Fruit fly (Drosophila melanogaster) whole organism, embryonic: ENCODE data around the gene chif.

Source experiments
- Antp ChIP-seq: fragments of 200-800 bp; sonication (Bioruptor generic); optimal IDR thresholded peaks from 3 replicates; lab custom pipeline; 2016; ENCODE audit warnings: missing biosample characterization, missing genetic modification characterization
- Atf6 ChIP-seq: fragments of 200-800 bp; sonication (Bioruptor generic); IDR thresholded peaks from 2 replicates; pipeline ENCODE4 v1.3.6; 2022; ENCODE audit warnings: missing biosample characterization, missing genetic modification characterization
- Bdp1 ChIP-seq: fragments of 200-800 bp; sonication (Bioruptor generic); optimal IDR thresholded peaks from 3 replicates; lab custom pipeline; 2016; ENCODE audit warnings: missing biosample characterization, missing genetic modification characterization
- BtbVII ChIP-seq: fragments of 200-800 bp; sonication (Bioruptor generic); optimal IDR thresholded peaks from 3 replicates; lab custom pipeline; 2017; ENCODE audit warnings: missing biosample characterization, mild to moderate bottlenecking, missing genetic modification characterization
- CG1024 ChIP-seq: fragments of 200-800 bp; sonication (Bioruptor generic); IDR thresholded peaks from 2 replicates; pipeline ENCODE4 v1.3.6; 2022; ENCODE audit warnings: missing biosample characterization, missing genetic modification characterization
- CG10267 ChIP-seq: fragments of 200-800 bp; sonication (Bioruptor generic); optimal IDR thresholded peaks from 2 replicates; lab custom pipeline; 2018; ENCODE audit warnings: missing biosample characterization, mild to moderate bottlenecking, missing genetic modification characterization, moderate library complexity
- CG11456 ChIP-seq: fragments of 200-800 bp; sonication (Bioruptor generic); IDR thresholded peaks from 3 replicates; pipeline ENCODE4 v1.3.6; 2022; ENCODE audit warnings: missing biosample characterization, missing genetic modification characterization
- CG13296 ChIP-seq: fragments of 200-800 bp; sonication (Bioruptor generic); optimal IDR thresholded peaks from 3 replicates; lab custom pipeline; 2018; ENCODE audit warnings: missing biosample characterization, mild to moderate bottlenecking, missing genetic modification characterization
- CG1602 ChIP-seq: fragments of 200-800 bp; sonication (Bioruptor generic); optimal IDR thresholded peaks from 3 replicates; lab custom pipeline; 2016; ENCODE audit warnings: missing biosample characterization, missing genetic modification characterization
- CG16813 ChIP-seq: fragments of 200-800 bp; sonication (Bioruptor generic); IDR thresholded peaks from 3 replicates; pipeline ENCODE4 v1.3.6; 2022; ENCODE audit warnings: missing biosample characterization, missing genetic modification characterization; ENCODE audit not compliant: partially characterized antibody
- CG17361 ChIP-seq: fragments of 200-800 bp; sonication (Bioruptor generic); IDR thresholded peaks from 3 replicates; pipeline ENCODE4 v1.3.6; 2022; ENCODE audit warnings: missing biosample characterization, missing genetic modification characterization
- CG17385 ChIP-seq: fragments of 200-800 bp; sonication (Bioruptor generic); optimal IDR thresholded peaks from 3 replicates; lab custom pipeline; 2018; ENCODE audit warnings: missing biosample characterization, mild to moderate bottlenecking, missing genetic modification characterization
- CG17829 ChIP-seq: fragments of 200-800 bp; optimal IDR thresholded peaks from 2 replicates; lab custom pipeline; 2019; ENCODE audit warnings: missing biosample characterization, mild to moderate bottlenecking, missing genetic modification characterization, moderate library complexity
- CG2116 ChIP-seq: fragments of 200-800 bp; sonication (Bioruptor generic); optimal IDR thresholded peaks from 3 replicates; lab custom pipeline; 2018; ENCODE audit warnings: missing biosample characterization, mild to moderate bottlenecking, missing genetic modification characterization
- CG2875 ChIP-seq: fragments of 200-800 bp; sonication (Bioruptor generic); optimal IDR thresholded peaks from 2 replicates; lab custom pipeline; 2017; ENCODE audit warnings: missing biosample characterization, mild to moderate bottlenecking, missing genetic modification characterization, missing genetic modification reagents
- CG30020 ChIP-seq: fragments of 200-800 bp; optimal IDR thresholded peaks from 2 replicates; lab custom pipeline; 2019; ENCODE audit warnings: missing biosample characterization, mild to moderate bottlenecking, missing genetic modification characterization, moderate library complexity
- CG31365 ChIP-seq: fragments of 200-800 bp; sonication (Bioruptor generic); optimal IDR thresholded peaks from 2 replicates; lab custom pipeline; 2018; ENCODE audit warnings: missing biosample characterization, mild to moderate bottlenecking, missing genetic modification characterization
- CG42726 ChIP-seq: fragments of 200-800 bp; sonication (Bioruptor generic); IDR thresholded peaks from 2 replicates; pipeline ENCODE4 v1.3.6; 2022; ENCODE audit warnings: missing biosample characterization, missing genetic modification characterization; ENCODE audit not compliant: partially characterized antibody
- CG4617 ChIP-seq: fragments of 200-800 bp; sonication (Bioruptor generic); optimal IDR thresholded peaks from 3 replicates; lab custom pipeline; 2016; ENCODE audit warnings: missing biosample characterization, missing genetic modification characterization, borderline replicate concordance
- CG6765 ChIP-seq: fragments of 200-800 bp; sonication (Bioruptor generic); optimal IDR thresholded peaks from 3 replicates; lab custom pipeline; 2017; ENCODE audit warnings: missing biosample characterization, mild to moderate bottlenecking, missing genetic modification characterization
- CG6791 ChIP-seq: fragments of 200-800 bp; sonication (Bioruptor generic); IDR thresholded peaks from 3 replicates; pipeline ENCODE4 v1.3.6; 2022; ENCODE audit warnings: missing biosample characterization, missing genetic modification characterization; ENCODE audit not compliant: partially characterized antibody
- HHEX ChIP-seq: fragments of 200-800 bp; sonication (Bioruptor generic); optimal IDR thresholded peaks from 3 replicates; lab custom pipeline; 2017; ENCODE audit warnings: missing biosample characterization, mild to moderate bottlenecking, missing genetic modification characterization, missing genetic modification reagents
- HLH4C ChIP-seq: fragments of 200-800 bp; sonication (Bioruptor generic); IDR thresholded peaks from 3 replicates; pipeline ENCODE4 v1.3.6; 2022; ENCODE audit warnings: missing biosample characterization, missing genetic modification characterization; ENCODE audit not compliant: partially characterized antibody
- Hey ChIP-seq: fragments of 200-800 bp; sonication (Bioruptor generic); optimal IDR thresholded peaks from 3 replicates; lab custom pipeline; 2018; ENCODE audit warnings: missing biosample characterization, mild to moderate bottlenecking, missing genetic modification characterization
- Hsf ChIP-seq: fragments of 200-800 bp; sonication (Bioruptor generic); optimal IDR thresholded peaks from 3 replicates; lab custom pipeline; 2016; ENCODE audit warnings: missing biosample characterization, missing genetic modification characterization
- Lpt ChIP-seq: fragments of >200 bp; optimal IDR thresholded peaks from 2 replicates; lab custom pipeline; 2018; ENCODE audit warnings: missing biosample characterization, missing genetic modification characterization
- Nf-YA ChIP-seq: fragments of 200-800 bp; sonication (Bioruptor generic); IDR thresholded peaks from 2 replicates; pipeline ENCODE4 v1.3.6; 2022; ENCODE audit warnings: missing biosample characterization, missing genetic modification characterization
- PHDP ChIP-seq: fragments of 200-800 bp; sonication (Bioruptor generic); optimal IDR thresholded peaks from 3 replicates; lab custom pipeline; 2018; ENCODE audit warnings: missing biosample characterization, mild to moderate bottlenecking, missing genetic modification characterization, moderate library complexity
- Ravus ChIP-seq: fragments of 200-800 bp; sonication (Bioruptor generic); IDR thresholded peaks from 2 replicates; pipeline ENCODE4 v1.3.6; 2022; ENCODE audit warnings: missing biosample characterization, missing genetic modification characterization
- Sry-β ChIP-seq: fragments of 200-800 bp; sonication (Bioruptor generic); optimal IDR thresholded peaks from 2 replicates; lab custom pipeline; 2018; ENCODE audit warnings: missing biosample characterization, mild to moderate bottlenecking, missing genetic modification characterization, moderate library complexity
- amos ChIP-seq: fragments of 200-800 bp; sonication (Bioruptor generic); IDR thresholded peaks from 2 replicates; pipeline ENCODE4 v1.3.6; 2022; ENCODE audit warnings: missing biosample characterization, missing genetic modification characterization; ENCODE audit not compliant: partially characterized antibody
- bcd ChIP-seq: fragments of 200-800 bp; sonication (Bioruptor generic); optimal IDR thresholded peaks from 2 replicates; lab custom pipeline; 2017; ENCODE audit warnings: missing biosample characterization, mild to moderate bottlenecking, missing genetic modification characterization
- caup ChIP-seq: fragments of 200-800 bp; sonication (Bioruptor generic); optimal IDR thresholded peaks from 3 replicates; lab custom pipeline; 2017; ENCODE audit warnings: missing biosample characterization, mild to moderate bottlenecking, missing genetic modification characterization, moderate library complexity; ENCODE audit not compliant: severe bottlenecking
- cg ChIP-seq: fragments of 200-800 bp; sonication (Bioruptor generic); optimal IDR thresholded peaks from 3 replicates; lab custom pipeline; 2019; ENCODE audit warnings: missing biosample characterization, mild to moderate bottlenecking, missing genetic modification characterization, moderate library complexity
- crc ChIP-seq: fragments of 200-800 bp; sonication (Bioruptor generic); optimal IDR thresholded peaks from 2 replicates; lab custom pipeline; 2016; ENCODE audit warnings: missing biosample characterization, missing genetic modification characterization
- dmrt99B ChIP-seq: fragments of 200-800 bp; sonication (Bioruptor generic); optimal IDR thresholded peaks from 2 replicates; lab custom pipeline; 2018; ENCODE audit warnings: missing biosample characterization, mild to moderate bottlenecking, missing genetic modification characterization, moderate library complexity
- dpn ChIP-seq, 2 experiments: fragments of 200-800 bp; sonication (Bioruptor generic); optimal IDR thresholded peaks; 3 replicates each; lab custom pipeline; 2016; ENCODE audit warnings: missing biosample characterization in 2 of 2, missing genetic modification characterization in 2 of 2
- exex ChIP-seq: fragments of 200-800 bp; sonication (Bioruptor generic); optimal IDR thresholded peaks from 4 replicates; lab custom pipeline; 2018; ENCODE audit warnings: missing biosample characterization, mild to moderate bottlenecking, missing genetic modification characterization, moderate library complexity
- eyg ChIP-seq: fragments of 200-800 bp; sonication (Bioruptor generic); optimal IDR thresholded peaks from 3 replicates; lab custom pipeline; 2016; ENCODE audit warnings: missing biosample characterization, missing genetic modification characterization
- gt ChIP-seq: fragments of 200-800 bp; sonication (Bioruptor generic); IDR thresholded peaks from 2 replicates; pipeline ENCODE4 v1.3.6; 2022; ENCODE audit warnings: missing biosample characterization, missing genetic modification characterization
- hb ChIP-seq: fragments of 200-800 bp; sonication (Bioruptor generic); IDR thresholded peaks from 3 replicates; pipeline ENCODE4 v1.3.6; 2022; ENCODE audit warnings: missing biosample characterization, missing genetic modification characterization; ENCODE audit not compliant: partially characterized antibody
- inv ChIP-seq: fragments of 200-800 bp; sonication (Bioruptor generic); IDR thresholded peaks from 2 replicates; pipeline ENCODE4 v1.3.6; 2022; ENCODE audit warnings: missing biosample characterization, missing genetic modification characterization; ENCODE audit not compliant: partially characterized antibody
- nau ChIP-seq: fragments of 200-800 bp; sonication (Bioruptor generic); optimal IDR thresholded peaks from 3 replicates; lab custom pipeline; 2017; ENCODE audit warnings: missing biosample characterization, mild to moderate bottlenecking, missing genetic modification characterization, missing genetic modification reagents
- peb ChIP-seq: fragments of 200-800 bp; sonication (Bioruptor generic); IDR thresholded peaks from 2 replicates; pipeline ENCODE4 v1.3.6; 2022; ENCODE audit warnings: missing biosample characterization, missing genetic modification characterization
- sim ChIP-seq: fragments of 200-800 bp; sonication (Bioruptor generic); IDR thresholded peaks from 2 replicates; pipeline ENCODE4 v1.3.6; 2022; ENCODE audit warnings: missing biosample characterization, missing genetic modification characterization
- sna ChIP-seq: fragments of 200-800 bp; sonication (Bioruptor generic); IDR thresholded peaks from 2 replicates; pipeline ENCODE4 v1.3.6; 2022; ENCODE audit warnings: missing biosample characterization, missing genetic modification characterization; ENCODE audit not compliant: partially characterized antibody
- toy ChIP-seq: fragments of 200-800 bp; sonication (Bioruptor generic); IDR thresholded peaks from 2 replicates; pipeline ENCODE4 v1.3.6; 2022; ENCODE audit warnings: missing biosample characterization, missing genetic modification characterization
- unpg ChIP-seq: fragments of 200-800 bp; sonication (Bioruptor generic); optimal IDR thresholded peaks from 3 replicates; lab custom pipeline; 2018; ENCODE audit warnings: missing biosample characterization, mild to moderate bottlenecking, missing genetic modification characterization, moderate library complexity

Gene chif

DNA sequence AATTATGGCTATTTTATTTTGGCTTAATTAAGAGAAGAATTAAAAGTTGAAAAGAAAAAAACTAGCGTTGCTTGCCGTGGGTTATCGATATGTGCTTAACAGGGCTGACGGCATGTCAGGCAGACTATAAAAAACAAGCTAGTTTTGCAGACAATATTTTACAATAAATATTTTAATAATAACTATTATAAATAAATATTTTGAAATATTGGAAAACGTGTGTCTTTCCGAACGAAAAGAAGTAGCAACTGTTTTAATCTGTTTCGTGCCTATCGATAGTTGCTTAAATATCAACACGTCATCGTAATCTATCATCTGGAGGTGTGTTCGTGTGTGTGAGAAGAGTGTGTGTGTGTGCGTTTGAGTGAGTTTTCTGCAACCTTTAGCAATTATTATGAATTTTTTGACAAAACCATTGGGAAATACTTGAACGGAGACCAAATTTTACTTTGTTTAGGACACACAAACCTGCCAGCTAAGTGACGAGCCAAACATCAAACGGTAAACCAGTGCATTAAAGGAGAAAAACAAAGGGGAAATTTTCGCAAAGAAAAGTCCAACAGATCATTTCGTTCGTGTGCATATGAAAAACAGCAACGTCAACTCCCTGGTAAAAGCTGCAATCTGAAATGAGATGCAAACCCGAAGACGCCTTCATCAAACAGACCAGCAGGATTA lies 45.3 kb downstream of the chif start, which contains the start of the genes CG5861 and Syx5 (continued):
- TF ChIP-seq peb (GFP tag; lab: Robert Waterston, UW), result no peak
- no peak for TF ChIP-seq eyg (GFP tag; lab: Kevin White, UChicago)
- TF ChIP-seq hb (GFP tag; lab: Robert Waterston, UW), result peak; percentile 70; the same call in 1 of the 3 replicates
- peak; percentile 91 for TF ChIP-seq HLH4C (GFP tag; lab: Robert Waterston, UW)
- TF ChIP-seq HHEX (GFP tag; lab: Kevin White, UChicago), result no peak
- TF ChIP-seq gt (GFP tag; lab: Robert Waterston, UW), result no peak
- peak; percentile 57 for TF ChIP-seq PHDP (tag; lab: Kevin White, UChicago)
- no peak for TF ChIP-seq Nf-YA (GFP tag; lab: Robert Waterston, UW)
- TF ChIP-seq CG30020 (tag; lab: Kevin White, UChicago), result peak; percentile 77
- no peak for TF ChIP-seq Bdp1 (GFP tag; lab: Kevin White, UChicago)
- TF ChIP-seq unpg (GFP tag; lab: Kevin White, UChicago), result peak; percentile 64
- TF ChIP-seq CG1602 (GFP tag; lab: Kevin White, UChicago), result no peak
- peak; percentile 30 for TF ChIP-seq Hsf
- no peak for TF ChIP-seq Antp
- peak; percentile 53 for TF ChIP-seq nau
- peak; percentile 84 for TF ChIP-seq inv
- TF ChIP-seq toy (GFP tag; lab: Robert Waterston, UW), result no peak
- no peak for TF ChIP-seq Lpt (GFP tag; lab: Kevin White, UChicago)
- no peak for TF ChIP-seq CG1024 (GFP tag; lab: Robert Waterston, UW)
- peak; percentile 95 for TF ChIP-seq sna (GFP tag; lab: Robert Waterston, UW)
- TF ChIP-seq dpn (GFP tag; optimal IDR thresholded peaks at IDR 0.05; lab: Kevin White, UChicago), result peak in 1 of 2 experiments; percentile 72
- peak; percentile 46 for TF ChIP-seq CG17385 (GFP tag; lab: Kevin White, UChicago)
- TF ChIP-seq caup (GFP tag; lab: Kevin White, UChicago), result peak; percentile 51
- peak; percentile 38 for TF ChIP-seq BtbVII (GFP tag; lab: Kevin White, UChicago)
- TF ChIP-seq crc, result no peak
- peak; percentile 70; the same call in 2 of the 3 replicates for TF ChIP-seq CG11456 (GFP tag; lab: Robert Waterston, UW)
- peak; percentile 93 for TF ChIP-seq cg
- peak; percentile 84; the same call in 1 of the 2 replicates for TF ChIP-seq amos (GFP tag; lab: Robert Waterston, UW)
- peak; percentile 75 for TF ChIP-seq CG10267 (tag; lab: Kevin White, UChicago)
- TF ChIP-seq CG6791 (GFP tag; lab: Robert Waterston, UW), result peak; percentile 77
- TF ChIP-seq CG13296 (GFP tag; lab: Kevin White, UChicago), result peak; percentile 63
- no peak for TF ChIP-seq CG31365 (tag; lab: Kevin White, UChicago)
- no peak for TF ChIP-seq Ravus (GFP tag; lab: Robert Waterston, UW)
- peak; percentile 80 for TF ChIP-seq CG17829 (tag; lab: Kevin White, UChicago)
- peak; percentile 63 for TF ChIP-seq exex (tag; lab: Kevin White, UChicago)
- peak; percentile 62 for TF ChIP-seq bcd
- peak; percentile 87 for TF ChIP-seq CG16813 (GFP tag; lab: Robert Waterston, UW)
- TF ChIP-seq dmrt99B (tag; lab: Kevin White, UChicago), result no peak
- TF ChIP-seq CG4617 (GFP tag; lab: Kevin White, UChicago), result peak; percentile 61
- no peak for TF ChIP-seq sim (GFP tag; lab: Robert Waterston, UW)
- TF ChIP-seq Sry-β (GFP tag; lab: Kevin White, UChicago), result peak; percentile 85
- no peak for TF ChIP-seq Hey (tag; lab: Kevin White, UChicago)
- peak; percentile 57; the same call in 2 of the 3 replicates for TF ChIP-seq CG17361
- peak; percentile 17 for TF ChIP-seq CG6765 (GFP tag; lab: Kevin White, UChicago)
- peak; percentile 54 for TF ChIP-seq Atf6 (GFP tag; lab: Robert Waterston, UW)
- peak; percentile 99 for TF ChIP-seq CG2116
- peak; percentile 69; the same call in 1 of the 2 replicates for TF ChIP-seq CG42726 (GFP tag; lab: Robert Waterston, UW)
- no peak for TF ChIP-seq CG2875 (GFP tag; lab: Kevin White, UChicago)
